Worm (Caenorhabditis elegans) whole organism, young adult: Measurements from ENCODE around the gene cku-70.

Experiments used
- B0019.2 ChIP-seq: fragments of 200-800 bp; sonication (Bioruptor generic); conservative IDR thresholded peaks from 2 replicates; pipeline ENCODE4 v1.3.6; 2022; ENCODE audit warnings: missing genetic modification reagents, missing genetic modification characterization, missing compliant biosample characterization
- B0336.3 ChIP-seq: fragments of 200-800 bp; sonication (Bioruptor generic); IDR thresholded peaks from 2 replicates; pipeline ENCODE4 v1.3.6; 2022; ENCODE audit warnings: missing genetic modification characterization, missing compliant biosample characterization
- D2030.7 ChIP-seq: fragments of 200-800 bp; sonication (Bioruptor generic); IDR thresholded peaks from 2 replicates; pipeline ENCODE4 v1.3.6; 2022; ENCODE audit warnings: missing genetic modification reagents, missing genetic modification characterization, missing compliant biosample characterization
- F22D6.2 ChIP-seq: sonication (generic microtip); optimal IDR thresholded peaks from 2 replicates; lab custom pipeline; 2016; ENCODE audit warnings: mild to moderate bottlenecking, missing genetic modification characterization, missing compliant biosample characterization
- F33H1.4 ChIP-seq: fragments of 200-800 bp; sonication (Bioruptor generic); IDR thresholded peaks from 2 replicates; pipeline ENCODE4 v1.3.6; 2022; ENCODE audit warnings: missing genetic modification reagents, missing genetic modification characterization, missing compliant biosample characterization
- F39B2.1 ChIP-seq: fragments of 200-800 bp; sonication (Bioruptor generic); IDR thresholded peaks from 2 replicates; pipeline ENCODE4 v1.3.6; 2022; ENCODE audit warnings: missing genetic modification reagents, missing genetic modification characterization, missing compliant biosample characterization
- Y53G8AR.9 ChIP-seq: fragments of 200-800 bp; sonication (Bioruptor generic); conservative IDR thresholded peaks from 2 replicates; pipeline ENCODE4 v1.3.6; 2022; ENCODE audit warnings: missing genetic modification reagents, missing genetic modification characterization, missing compliant biosample characterization
- Y67H2A.10 ChIP-seq: fragments of 200-800 bp; sonication (Bioruptor generic); conservative IDR thresholded peaks from 2 replicates; pipeline ENCODE4 v1.3.6; 2022; ENCODE audit warnings: missing genetic modification reagents, missing genetic modification characterization, missing compliant biosample characterization
- athp-1 ChIP-seq: sonication (generic microtip); optimal IDR thresholded peaks from 2 replicates; lab custom pipeline; 2017; ENCODE audit warnings: mild to moderate bottlenecking, missing genetic modification characterization, missing compliant biosample characterization
- attf-3 ChIP-seq: fragments of 200-800 bp; sonication (Bioruptor generic); conservative IDR thresholded peaks from 2 replicates; pipeline ENCODE4 v1.3.6; 2022; ENCODE audit warnings: missing genetic modification reagents, missing genetic modification characterization, missing compliant biosample characterization
- ceh-100 ChIP-seq: fragments of 200-800 bp; sonication (Bioruptor generic); IDR thresholded peaks from 2 replicates; pipeline ENCODE4 v1.3.6; 2022; ENCODE audit warnings: missing genetic modification reagents, missing genetic modification characterization, missing compliant biosample characterization
- ceh-27 ChIP-seq: fragments of 200-800 bp; sonication (Bioruptor generic); optimal IDR thresholded peaks from 2 replicates; lab custom pipeline; 2018; ENCODE audit warnings: mild to moderate bottlenecking, missing genetic modification characterization, moderate library complexity, missing compliant biosample characterization
- ceh-91 ChIP-seq: fragments of 200-800 bp; sonication (Bioruptor generic); IDR thresholded peaks from 2 replicates; pipeline ENCODE4 v1.3.6; 2022; ENCODE audit warnings: missing genetic modification reagents, missing genetic modification characterization, missing compliant biosample characterization
- chd-7 ChIP-seq: sonication (generic microtip); optimal IDR thresholded peaks from 2 replicates; lab custom pipeline; 2016; ENCODE audit warnings: mild to moderate bottlenecking, missing genetic modification characterization, moderate library complexity, missing compliant biosample characterization
- dox-1 ChIP-seq: fragments of 200-800 bp; sonication (Bioruptor generic); IDR thresholded peaks from 2 replicates; pipeline ENCODE4 v1.3.6; 2022; ENCODE audit warnings: missing genetic modification reagents, missing genetic modification characterization, missing compliant biosample characterization
- dpff-1 ChIP-seq: sonication (generic microtip); optimal IDR thresholded peaks from 2 replicates; lab custom pipeline; 2017; ENCODE audit warnings: mild to moderate bottlenecking, missing genetic modification characterization, missing compliant biosample characterization
- ets-4 ChIP-seq: fragments of 200-800 bp; sonication (Bioruptor generic); optimal IDR thresholded peaks from 2 replicates; lab custom pipeline; 2018; ENCODE audit warnings: mild to moderate bottlenecking, missing genetic modification characterization, missing compliant biosample characterization
- hmg-1.2 ChIP-seq: fragments of 200-800 bp; sonication (Bioruptor generic); IDR thresholded peaks from 2 replicates; pipeline ENCODE4 v1.3.6; 2022; ENCODE audit warnings: missing genetic modification reagents, missing genetic modification characterization, missing compliant biosample characterization
- let-526 ChIP-seq: fragments of 200-800 bp; sonication (Bioruptor generic); IDR thresholded peaks from 2 replicates; pipeline ENCODE4 v1.3.6; 2022; ENCODE audit warnings: missing genetic modification reagents, missing genetic modification characterization, missing compliant biosample characterization
- let-607 ChIP-seq, 2 experiments: fragments of 200-800 bp in 1 of 2; sonication (Bioruptor generic) in 1 of 2; sonication (generic microtip) in 1 of 2; optimal IDR thresholded peaks; 2 replicates each; lab custom pipeline; 2016 to 2018; ENCODE audit warnings: mild to moderate bottlenecking in 2 of 2, missing compliant biosample characterization in 2 of 2, missing genetic modification characterization in 2 of 2, moderate library complexity in 2 of 2, missing genotype in 1 of 2
- lin-40 ChIP-seq: sonication (generic microtip); optimal IDR thresholded peaks from 2 replicates; lab custom pipeline; 2016; ENCODE audit warnings: missing genetic modification characterization, mild to moderate bottlenecking, missing compliant biosample characterization, missing genotype, missing genetic modification reagents
- lin-54 ChIP-seq: fragments of 200-800 bp; sonication (Bioruptor generic); optimal IDR thresholded peaks from 2 replicates; lab custom pipeline; 2018; ENCODE audit warnings: mild to moderate bottlenecking, missing genetic modification characterization, missing compliant biosample characterization
- lsl-1 ChIP-seq: fragments of 200-800 bp; sonication (Bioruptor generic); optimal IDR thresholded peaks from 2 replicates; lab custom pipeline; 2018; ENCODE audit warnings: mild to moderate bottlenecking, missing genetic modification characterization, moderate library complexity, missing compliant biosample characterization
- madf-10 ChIP-seq: sonication (generic microtip); optimal IDR thresholded peaks from 2 replicates; lab custom pipeline; 2016; ENCODE audit warnings: mild to moderate bottlenecking, missing genetic modification characterization, missing compliant biosample characterization
- madf-8 ChIP-seq: fragments of 200-800 bp; sonication (Bioruptor generic); conservative IDR thresholded peaks from 2 replicates; pipeline ENCODE4 v1.3.6; 2022; ENCODE audit warnings: missing genetic modification reagents, missing genetic modification characterization, missing compliant biosample characterization
- mcd-1 ChIP-seq: fragments of 200-800 bp; sonication (Bioruptor generic); IDR thresholded peaks from 2 replicates; pipeline ENCODE4 v1.3.6; 2022; ENCODE audit warnings: missing genetic modification reagents, missing genetic modification characterization, missing compliant biosample characterization
- mes-4 ChIP-seq: sonication (generic microtip); optimal IDR thresholded peaks from 2 replicates; lab custom pipeline; 2016; ENCODE audit warnings: missing genotype, missing genetic modification characterization, missing compliant biosample characterization
- mxl-1 ChIP-seq: sonication (generic microtip); optimal IDR thresholded peaks from 2 replicates; lab custom pipeline; 2016; ENCODE audit warnings: missing genetic modification characterization, missing compliant biosample characterization
- nfyb-1 ChIP-seq: fragments of 200-800 bp; sonication (Bioruptor generic); IDR thresholded peaks from 2 replicates; pipeline ENCODE4 v1.3.6; 2022; ENCODE audit warnings: missing genetic modification reagents, missing genetic modification characterization, missing compliant biosample characterization
- nhr-120 ChIP-seq: fragments of 200-800 bp; sonication (Bioruptor generic); IDR thresholded peaks from 2 replicates; pipeline ENCODE4 v1.3.6; 2022; ENCODE audit warnings: missing genetic modification characterization, missing compliant biosample characterization
- nhr-90 ChIP-seq: sonication (generic microtip); optimal IDR thresholded peaks from 2 replicates; lab custom pipeline; 2016; ENCODE audit warnings: missing genotype, mild to moderate bottlenecking, missing genetic modification characterization, missing compliant biosample characterization
- pbrm-1 ChIP-seq: fragments of 200-800 bp; sonication (Bioruptor generic); IDR thresholded peaks from 2 replicates; pipeline ENCODE4 v1.3.6; 2022; ENCODE audit warnings: missing genetic modification reagents, missing genetic modification characterization, missing compliant biosample characterization
- rec-8 ChIP-seq, 2 experiments: sonication (generic microtip); optimal IDR thresholded peaks; 2 replicates each; lab custom pipeline; 2016; ENCODE audit warnings: mild to moderate bottlenecking in 2 of 2, missing genetic modification characterization in 2 of 2, missing genetic modification reagents in 2 of 2, missing genotype in 2 of 2, missing biosample characterization in 1 of 2, missing compliant biosample characterization in 1 of 2, moderate library complexity in 1 of 2
- sdz-38 ChIP-seq: sonication (generic microtip); optimal IDR thresholded peaks from 2 replicates; lab custom pipeline; 2016; ENCODE audit warnings: missing genotype, missing genetic modification characterization, missing compliant biosample characterization
- snpc-4 ChIP-seq, 5 experiments: fragments of 150-350 bp in 1 of 5; sonication (generic microtip) in 4 of 5; optimal IDR thresholded peaks; 2 replicates each; lab custom pipeline; 2014 to 2018; ENCODE audit warnings: missing genetic modification characterization in 5 of 5, missing biosample characterization in 3 of 5, antibody characterized with exemption in 2 of 5, mild to moderate bottlenecking in 2 of 5, missing compliant biosample characterization in 2 of 5, missing genotype in 2 of 5, moderate library complexity in 2 of 5, missing genetic modification reagents in 1 of 5
- somi-1 ChIP-seq: fragments of 200-800 bp; sonication (Bioruptor generic); optimal IDR thresholded peaks from 2 replicates; lab custom pipeline; 2018; ENCODE audit warnings: mild to moderate bottlenecking, missing genetic modification characterization, missing compliant biosample characterization
- tbp1 ChIP-seq: fragments of 200-800 bp; sonication (Bioruptor generic); optimal IDR thresholded peaks from 2 replicates; lab custom pipeline; 2018; ENCODE audit warnings: mild to moderate bottlenecking, missing genetic modification characterization, missing compliant biosample characterization
- tbx-9 ChIP-seq: sonication (generic microtip); optimal IDR thresholded peaks from 2 replicates; lab custom pipeline; 2016; ENCODE audit warnings: borderline replicate concordance, missing genetic modification characterization, inconsistent platforms, missing compliant biosample characterization
- tlf-1 ChIP-seq: fragments of 200-800 bp; sonication (Bioruptor generic); optimal IDR thresholded peaks from 2 replicates; lab custom pipeline; 2018; ENCODE audit warnings: mild to moderate bottlenecking, missing genetic modification characterization, missing compliant biosample characterization
- zfh-2 ChIP-seq: fragments of 200-800 bp; sonication (Bioruptor generic); conservative IDR thresholded peaks from 2 replicates; pipeline ENCODE4 v1.3.6; 2022; ENCODE audit warnings: missing genetic modification reagents, missing genetic modification characterization, missing compliant biosample characterization
- ztf-18 ChIP-seq: sonication (generic microtip); optimal IDR thresholded peaks from 2 replicates; lab custom pipeline; 2016; ENCODE audit warnings: missing genotype, mild to moderate bottlenecking, missing genetic modification characterization, missing compliant biosample characterization
- ztf-28 ChIP-seq: fragments of 200-800 bp; sonication (Bioruptor generic); IDR thresholded peaks from 2 replicates; pipeline ENCODE4 v1.3.6; 2022; ENCODE audit warnings: missing genetic modification reagents, missing genetic modification characterization, missing compliant biosample characterization
- ztf-3 ChIP-seq: fragments of 200-800 bp; sonication (Bioruptor generic); optimal IDR thresholded peaks from 2 replicates; lab custom pipeline; 2018; ENCODE audit warnings: mild to moderate bottlenecking, missing genetic modification characterization, missing compliant biosample characterization

Gene cku-70

ce11 chrIII:11154527-11154926 is at the start of gene cku-70:
Gene cku-70, plus strand, starts transcription at chrIII:11154827.
- TF ChIP-seq mcd-1 (GFP tag; lab: Robert Waterston, UW) (no peak), B0019.2 (GFP tag; lab: Robert Waterston, UW) (0 out of 2 replicates have a peak, but pooled peaks have one; percentile 8)
- TF ChIP-seq, all 124 proteins: peak for 1

ce11 chrIII:11107327-11107726 is 47.3 kb upstream of the cku-70 start:
- TF ChIP-seq attf-3 (GFP tag; lab: Robert Waterston, UW) (peak; percentile 60), dpff-1 (no peak), ceh-100 (no peak), B0336.3 (GFP tag; lab: Robert Waterston, UW) (no peak)

DNA sequence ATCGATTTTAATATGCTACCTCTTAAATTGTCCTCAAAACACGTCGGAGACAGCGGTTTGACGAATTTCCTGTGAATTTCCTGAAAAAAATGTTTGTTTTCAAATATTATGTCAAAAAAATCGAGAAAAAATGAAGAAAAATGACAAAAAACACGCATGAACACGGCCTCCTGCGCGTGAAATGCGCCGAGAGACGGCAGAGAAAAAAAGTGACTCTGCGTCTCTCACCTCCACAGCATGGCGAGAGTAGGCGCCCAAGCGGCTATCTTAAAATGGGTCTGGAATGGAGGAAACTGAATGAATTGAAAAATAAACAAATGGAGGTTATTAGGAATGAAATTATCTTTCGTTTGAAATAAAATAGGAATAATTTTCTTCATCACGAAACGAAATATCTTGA is 43.9 kb upstream of the cku-70 start:
- no peak for TF ChIP-seq madf-8
- TF ChIP-seq Y67H2A.10 = no peak
- peak; percentile 51; the same call in 1 of the 2 replicates for TF ChIP-seq F33H1.4
- TF ChIP-seq ceh-91 (GFP tag; lab: Robert Waterston, UW) = peak; percentile 44; the same call in 1 of the 2 replicates
- TF ChIP-seq chd-7 = no peak
- TF ChIP-seq mxl-1 = no peak
- TF ChIP-seq hmg-1.2 = peak; percentile 99
- TF ChIP-seq tlf-1 = peak; percentile 62
- TF ChIP-seq lin-54 (GFP tag; lab: Kevin White, UChicago) = peak; percentile 78
- TF ChIP-seq mes-4 (tag; lab: Kevin White, UChicago) = no peak
- TF ChIP-seq ceh-27 (GFP tag; lab: Kevin White, UChicago) = peak; percentile 53
- TF ChIP-seq let-607 (tag; optimal IDR thresholded peaks at IDR 0.05; lab: Kevin White, UChicago) = peak in 1 of 2 experiments; percentile 22
- no peak for TF ChIP-seq snpc-4 (GFP tag; optimal IDR thresholded peaks at IDR 0.05; lab: Kevin White, UChicago)
- peak; percentile 0 to 64 (median 44) for TF ChIP-seq snpc-4 (tag; optimal IDR thresholded peaks at IDR 0.05; lab: Kevin White, UChicago)
- TF ChIP-seq lsl-1 = peak; percentile 53
- no peak for TF ChIP-seq F22D6.2
- TF ChIP-seq pbrm-1 (GFP tag; lab: Robert Waterston, UW) = peak; percentile 65; the same call in 1 of the 2 replicates
- TF ChIP-seq somi-1 = no peak
- no peak for TF ChIP-seq F39B2.1 (GFP tag; lab: Robert Waterston, UW)
- TF ChIP-seq Y53G8AR.9 (GFP tag; lab: Robert Waterston, UW) = peak; percentile 62; the same call in 1 of the 2 replicates
- TF ChIP-seq mcd-1 (GFP tag; lab: Robert Waterston, UW) = peak; percentile 91
- TF ChIP-seq ztf-18 (tag; lab: Kevin White, UChicago) = peak; percentile 91
- peak; percentile 54 for TF ChIP-seq tbp1 (GFP tag; lab: Kevin White, UChicago)
- peak; percentile 70 for TF ChIP-seq lin-40 (tag; lab: Kevin White, UChicago)
- TF ChIP-seq tbx-9 = no peak
- no peak for TF ChIP-seq sdz-38 (tag; lab: Kevin White, UChicago)
- TF ChIP-seq rec-8 (tag; optimal IDR thresholded peaks at IDR 0.05; lab: Kevin White, UChicago) = peak in 1 of 2 experiments; percentile 1
- TF ChIP-seq nhr-90 (tag; lab: Kevin White, UChicago) = no peak
- peak; percentile 56; the same call in 1 of the 2 replicates for TF ChIP-seq let-526 (GFP tag; lab: Robert Waterston, UW)
- 0 out of 2 replicates have a peak, but pooled peaks have one; percentile 9 for TF ChIP-seq ztf-28 (GFP tag; lab: Robert Waterston, UW)
- TF ChIP-seq dox-1 (GFP tag; lab: Robert Waterston, UW) = peak; percentile 83
- TF ChIP-seq ztf-3 (GFP tag; lab: Kevin White, UChicago) = no peak
- TF ChIP-seq B0336.3 (GFP tag; lab: Robert Waterston, UW) = peak; percentile 69; the same call in 1 of the 2 replicates
- TF ChIP-seq ceh-100 = peak; percentile 88
- no peak for TF ChIP-seq nhr-120 (GFP tag; lab: Robert Waterston, UW)
- TF ChIP-seq D2030.7 (GFP tag; lab: Robert Waterston, UW) = peak; percentile 49; the same call in 1 of the 2 replicates
- TF ChIP-seq madf-10 (tag; lab: Kevin White, UChicago) = no peak
- 0 out of 2 replicates have a peak, but pooled peaks have one; percentile 28 for TF ChIP-seq nfyb-1 (GFP tag; lab: Robert Waterston, UW)
- no peak for TF ChIP-seq zfh-2 (GFP tag; lab: Robert Waterston, UW)
- no peak for TF ChIP-seq ets-4 (GFP tag; lab: Kevin White, UChicago)
- TF ChIP-seq athp-1 (tag; lab: Kevin White, UChicago) = no peak
- 0 out of 2 replicates have a peak, but pooled peaks have one; percentile 39 for TF ChIP-seq attf-3 (GFP tag; lab: Robert Waterston, UW)
